Fruit fly (Drosophila melanogaster) whole organism, wandering third instar larva: Measurements from ENCODE around the gene Nthl1.
A peak's percentile ranks its signal among the peaks of the same experiment; 100 is the strongest.

Experiments
- CG32264 ChIP-seq: fragments of 200-800 bp; sonication (Bioruptor generic); optimal IDR thresholded peaks from 2 replicates; lab custom pipeline; 2016; ENCODE audit warnings: missing biosample characterization, missing genetic modification characterization
- CG9705 ChIP-seq: fragments of 200-800 bp; sonication (Bioruptor generic); optimal IDR thresholded peaks from 2 replicates; lab custom pipeline; 2018; ENCODE audit warnings: missing biosample characterization, mild to moderate bottlenecking, missing genetic modification characterization
- CrebA ChIP-seq: fragments of 200-800 bp; sonication (Bioruptor generic); optimal IDR thresholded peaks from 2 replicates; lab custom pipeline; 2016; ENCODE audit warnings: missing biosample characterization, mild to moderate bottlenecking, missing genetic modification characterization, borderline replicate concordance
- Dfd ChIP-seq: fragments of >200 bp; optimal IDR thresholded peaks from 2 replicates; lab custom pipeline; 2017; ENCODE audit warnings: missing biosample characterization, missing genetic modification characterization
- Dif ChIP-seq: fragments of 200-275, 200-300 bp; sonication (Bioruptor generic); optimal IDR thresholded peaks from 2 replicates; lab custom pipeline; 2018; ENCODE audit warnings: missing biosample characterization, missing genetic modification characterization; ENCODE audit not compliant: partially characterized antibody
- GATAd ChIP-seq: sonication (Bioruptor generic); optimal IDR thresholded peaks from 2 replicates; lab custom pipeline; 2016; ENCODE audit warnings: missing biosample characterization, missing genetic modification characterization
- HLH106 ChIP-seq: fragments of 200-800 bp; optimal IDR thresholded peaks from 3 replicates; lab custom pipeline; 2019; ENCODE audit warnings: missing biosample characterization, mild to moderate bottlenecking, missing genetic modification characterization, moderate library complexity
- Hnf4 ChIP-seq: fragments of 200-800 bp; sonication (Bioruptor generic); optimal IDR thresholded peaks from 2 replicates; lab custom pipeline; 2016; ENCODE audit warnings: missing biosample characterization, mild to moderate bottlenecking, missing genetic modification characterization
- Hr78 ChIP-seq: fragments of >200 bp; optimal IDR thresholded peaks from 2 replicates; lab custom pipeline; 2017; ENCODE audit warnings: missing biosample characterization, missing genetic modification characterization
- Jra ChIP-seq: sonication (Bioruptor generic); optimal IDR thresholded peaks from 2 replicates; lab custom pipeline; 2016; ENCODE audit warnings: missing biosample characterization, missing genetic modification characterization
- Mio ChIP-seq: sonication (Bioruptor generic); optimal IDR thresholded peaks from 2 replicates; lab custom pipeline; 2016; ENCODE audit warnings: missing biosample characterization, missing genetic modification characterization
- OdsH ChIP-seq: fragments of 200-800 bp; sonication (Bioruptor generic); optimal IDR thresholded peaks from 2 replicates; lab custom pipeline; 2016; ENCODE audit warnings: missing biosample characterization, mild to moderate bottlenecking, missing genetic modification characterization
- Rel ChIP-seq, 2 experiments: fragments of 200-800 bp; sonication (Bioruptor generic) in 1 of 2; optimal IDR thresholded peaks; 2 replicates in 1 of 2; 3 replicates in 1 of 2; lab custom pipeline; 2016 to 2019; ENCODE audit warnings: mild to moderate bottlenecking in 2 of 2, missing biosample characterization in 2 of 2, missing genetic modification characterization in 2 of 2, moderate library complexity in 1 of 2
- Sp1 ChIP-seq: fragments of 200-800 bp; sonication (Bioruptor generic); optimal IDR thresholded peaks from 3 replicates; lab custom pipeline; 2019; ENCODE audit warnings: missing biosample characterization, mild to moderate bottlenecking, missing genetic modification characterization, moderate library complexity
- Vsx2 ChIP-seq: fragments of 200-300, 225-300 bp; sonication (Bioruptor generic); optimal IDR thresholded peaks from 2 replicates; lab custom pipeline; 2018; ENCODE audit warnings: missing biosample characterization, missing genetic modification characterization; ENCODE audit not compliant: partially characterized antibody
- brk ChIP-seq: fragments of 200-800 bp; sonication (Bioruptor generic); optimal IDR thresholded peaks from 2 replicates; lab custom pipeline; 2016; ENCODE audit warnings: missing biosample characterization, mild to moderate bottlenecking, missing genetic modification characterization
- dmrt93B ChIP-seq: fragments of 200-800 bp; sonication (Bioruptor generic); optimal IDR thresholded peaks from 2 replicates; lab custom pipeline; 2018; ENCODE audit warnings: missing biosample characterization, mild to moderate bottlenecking, missing genetic modification characterization
- dsf ChIP-seq: sonication (Bioruptor generic); optimal IDR thresholded peaks from 2 replicates; lab custom pipeline; 2016; ENCODE audit warnings: missing biosample characterization, missing genetic modification characterization, borderline replicate concordance
- ey ChIP-seq: fragments of 200-800 bp; sonication (Bioruptor generic); optimal IDR thresholded peaks from 2 replicates; lab custom pipeline; 2016; ENCODE audit warnings: missing biosample characterization, missing genetic modification characterization
- fru ChIP-seq: fragments of 200-800 bp; sonication (Bioruptor generic); optimal IDR thresholded peaks from 3 replicates; lab custom pipeline; 2016; ENCODE audit warnings: missing biosample characterization, mild to moderate bottlenecking, missing genetic modification characterization
- h ChIP-seq: fragments of 200-800 bp; sonication (Bioruptor generic); optimal IDR thresholded peaks from 3 replicates; lab custom pipeline; 2016; ENCODE audit warnings: missing biosample characterization, mild to moderate bottlenecking, missing genetic modification characterization
- jim ChIP-seq: fragments of 175-275, 200-325 bp; sonication (Bioruptor generic); optimal IDR thresholded peaks from 2 replicates; lab custom pipeline; 2016; ENCODE audit warnings: missing biosample characterization, mild to moderate bottlenecking, missing genetic modification characterization
- pan ChIP-seq: fragments of >200 bp; optimal IDR thresholded peaks from 2 replicates; lab custom pipeline; 2017
- psq ChIP-seq: fragments of 200-800 bp; sonication (Bioruptor generic); optimal IDR thresholded peaks from 3 replicates; lab custom pipeline; 2017; ENCODE audit warnings: missing biosample characterization, mild to moderate bottlenecking, missing genetic modification characterization, moderate library complexity
- sage ChIP-seq: fragments of 200-800 bp; sonication (Bioruptor generic); optimal IDR thresholded peaks from 2 replicates; lab custom pipeline; 2016; ENCODE audit warnings: missing biosample characterization, mild to moderate bottlenecking, missing genetic modification characterization
- sv ChIP-seq: fragments of 200-800 bp; sonication (Bioruptor generic); optimal IDR thresholded peaks from 3 replicates; lab custom pipeline; 2016; ENCODE audit warnings: missing biosample characterization, missing genetic modification characterization
- tai ChIP-seq: sonication (Bioruptor generic); optimal IDR thresholded peaks from 2 replicates; lab custom pipeline; 2016; ENCODE audit warnings: missing biosample characterization, missing genetic modification characterization
- usp ChIP-seq: fragments of >200 bp; optimal IDR thresholded peaks from 2 replicates; lab custom pipeline; 2017; ENCODE audit warnings: missing biosample characterization, missing genetic modification characterization
- woc ChIP-seq: sonication (Bioruptor generic); optimal IDR thresholded peaks from 2 replicates; lab custom pipeline; 2016; ENCODE audit warnings: missing biosample characterization, mild to moderate bottlenecking, missing genetic modification characterization

Nthl1 gene

dm6 chr2L:20971659-20972314, 44.1 kb upstream of the Nthl1 start:
- TF ChIP-seq sage (no peak), usp (GFP tag; lab: Kevin White, UChicago) (no peak), Jra (no peak), Vsx2 (GFP tag; lab: Kevin White, UChicago) (no peak), CrebA (GFP tag; lab: Kevin White, UChicago) (no peak), CG32264 (GFP tag; lab: Kevin White, UChicago) (no peak), Hr78 (GFP tag; lab: Kevin White, UChicago) (no peak), woc (GFP tag; lab: Kevin White, UChicago) (no peak)

DNA sequence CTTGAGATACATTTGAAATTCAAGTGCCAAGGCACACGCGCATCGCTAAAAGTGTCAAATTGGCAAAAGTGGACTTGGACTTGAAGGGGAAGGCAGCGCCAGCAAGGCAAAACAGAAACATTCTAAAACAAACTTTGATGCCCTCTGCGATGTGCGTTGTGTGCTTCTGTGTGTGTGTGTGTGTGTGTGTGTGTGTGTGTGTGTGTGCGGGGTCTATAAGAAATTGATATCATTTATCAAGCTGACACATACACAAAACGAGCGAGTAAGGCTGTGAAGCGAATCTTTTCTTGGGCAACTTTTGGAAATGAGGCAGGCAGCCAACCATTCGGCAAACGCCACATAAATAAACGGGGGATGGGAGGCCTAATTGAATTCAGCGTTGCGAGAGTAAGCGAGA, 43.1 kb upstream of the Nthl1 start:
- TF ChIP-seq ey (GFP tag; lab: Kevin White, UChicago) = no peak
- TF ChIP-seq sv = no peak
- peak; percentile 86 for TF ChIP-seq Dfd (GFP tag; lab: Kevin White, UChicago)

- TF ChIP-seq tai (GFP tag; lab: Kevin White, UChicago) (no peak), Hnf4 (GFP tag; lab: Kevin White, UChicago) (no peak), usp (GFP tag; lab: Kevin White, UChicago) (no peak), jim (GFP tag; lab: Kevin White, UChicago) (no peak), brk (GFP tag; lab: Kevin White, UChicago) (no peak), h (GFP tag; lab: Kevin White, UChicago) (no peak), HLH106 (no peak), Sp1 (GFP tag; lab: Kevin White, UChicago) (no peak), ey (GFP tag; lab: Kevin White, UChicago) (no peak)
- TF ChIP-seq, all 38 proteins: peak for 0
These were observed 42.1 kb upstream of the Nthl1 start for dm6 chr2L:20969674-20970297.

dm6 chr2L:20968727-20969126, 41.1 kb upstream of the Nthl1 start:
- TF ChIP-seq Mio (GFP tag; lab: Kevin White, UChicago) (no peak), GATAd (no peak), usp (GFP tag; lab: Kevin White, UChicago) (no peak), Dif (GFP tag; lab: Kevin White, UChicago) (no peak), woc (GFP tag; lab: Kevin White, UChicago) (no peak), tai (GFP tag; lab: Kevin White, UChicago) (no peak), CrebA (GFP tag; lab: Kevin White, UChicago) (no peak), ey (GFP tag; lab: Kevin White, UChicago) (no peak), Dfd (GFP tag; lab: Kevin White, UChicago) (no peak), Rel (GFP tag; optimal IDR thresholded peaks at IDR 0.05; lab: Kevin White, UChicago) (no peak), Rel (tag; optimal IDR thresholded peaks at IDR 0.05; lab: Kevin White, UChicago) (no peak)

DNA sequence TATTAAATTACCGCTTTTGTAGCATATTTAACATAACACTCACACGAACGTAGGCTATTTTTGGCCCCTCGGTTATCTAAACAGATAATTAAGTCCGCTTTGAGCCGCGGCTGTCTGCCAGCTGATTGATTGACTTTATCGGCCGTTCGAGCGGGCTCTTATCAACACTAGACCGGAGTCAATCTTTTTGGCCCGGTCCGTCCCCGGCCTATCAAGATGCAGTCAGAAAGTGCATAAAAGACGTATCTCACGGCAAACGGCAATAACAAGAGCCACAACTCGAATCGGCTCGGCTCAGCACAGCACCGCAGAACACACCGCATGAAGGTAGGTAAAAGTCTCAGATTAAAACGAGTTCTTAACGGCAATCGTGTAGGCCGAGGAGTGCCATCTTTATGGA, 37.3 kb upstream of the Nthl1 start:
- TF ChIP-seq OdsH (GFP tag; lab: Kevin White, UChicago) = no peak
- TF ChIP-seq psq (GFP tag; lab: Kevin White, UChicago) = no peak
- TF ChIP-seq HLH106 = no peak
- no peak for TF ChIP-seq pan (lab: Kevin White, UChicago)
- TF ChIP-seq Dfd (GFP tag; lab: Kevin White, UChicago) = no peak
- TF ChIP-seq Jra = no peak
- no peak for TF ChIP-seq Vsx2 (GFP tag; lab: Kevin White, UChicago)
- no peak for TF ChIP-seq fru (GFP tag; lab: Kevin White, UChicago)
- TF ChIP-seq Sp1 (GFP tag; lab: Kevin White, UChicago) = no peak
- no peak for TF ChIP-seq dmrt93B (GFP tag; lab: Kevin White, UChicago)
- TF ChIP-seq dsf (GFP tag; lab: Kevin White, UChicago) = no peak
- no peak for TF ChIP-seq CG9705 (GFP tag; lab: Kevin White, UChicago)
- no peak for TF ChIP-seq jim (GFP tag; lab: Kevin White, UChicago)
- no peak for TF ChIP-seq CrebA (GFP tag; lab: Kevin White, UChicago)
